Fruit fly (Drosophila melanogaster): ENCODE data around the gene Nepl6.

- TF ChIP-seq CG12605 (GFP tag; IDR thresholded peaks at IDR 0.05) (no peak), CG13204 (GFP tag; optimal IDR thresholded peaks at IDR 0.05) (no peak), CG17806 (tag; optimal IDR thresholded peaks at IDR 0.05) (no peak)
Observed at dm6 chr2L:6426329-6426728, 41.0 kb upstream of the Nepl6 start.

All from whole organism, pupa.